Worm (Caenorhabditis elegans): ENCODE data around the gene W02F12.4.
A peak's percentile ranks its signal among the peaks of the same experiment; 100 is the strongest.

Gene W02F12.4

DNA sequence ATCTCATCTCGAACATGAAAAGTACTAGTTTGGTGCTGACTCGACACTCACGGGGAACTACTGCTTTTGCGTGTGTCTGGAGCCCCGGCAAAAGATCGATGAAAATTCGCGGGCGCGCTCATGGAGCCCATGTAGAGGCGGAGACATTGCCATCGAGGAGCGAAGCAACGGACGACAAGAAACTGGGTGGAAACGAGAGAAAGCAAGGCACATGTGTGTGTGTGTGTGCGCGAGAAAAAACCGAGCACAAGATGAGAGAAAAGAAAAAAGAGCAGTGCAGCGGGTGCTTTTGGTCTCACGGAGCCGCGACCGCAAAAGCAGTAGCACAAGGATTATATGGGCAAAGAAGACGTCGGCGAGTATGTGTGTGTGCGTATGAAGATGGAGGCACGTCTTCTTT, 48.0 kb downstream of the W02F12.4 start:
- TF ChIP-seq hlh-17 (GFP tag; optimal IDR thresholded peaks at IDR 0.05; ENCODE audit: borderline replicate concordance) (no peak), unc-98 (GFP tag; IDR thresholded peaks at IDR 0.05) (no peak), lin-14 (GFP tag; optimal IDR thresholded peaks at IDR 0.05) (peak; percentile 84), ceh-63 (GFP tag; optimal IDR thresholded peaks at IDR 0.05) (no peak), rnt-1 (tag; optimal IDR thresholded peaks at IDR 0.05) (peak; percentile 26), ztf-4 (tag; optimal IDR thresholded peaks at IDR 0.05) (no peak), irx-1 (tag; optimal IDR thresholded peaks at IDR 0.05) (no peak), ets-5 (GFP tag; IDR thresholded peaks at IDR 0.05) (no peak), unc-30 (tag; optimal IDR thresholded peaks at IDR 0.05) (no peak), efl-1 (optimal IDR thresholded peaks at IDR 0.05) (peak in 1 of 2 experiments; percentile 30), efl-1 (GFP tag; optimal IDR thresholded peaks at IDR 0.05 in 1 of 2) (peak in 1 of 2 experiments; percentile 3), tlp-1 (tag; optimal IDR thresholded peaks at IDR 0.05) (no peak), elt-3 (tag; optimal IDR thresholded peaks at IDR 0.05) (no peak), nhr-90 (tag; optimal IDR thresholded peaks at IDR 0.05; ENCODE audit: poor library complexity) (no peak), nhr-20 (tag; optimal IDR thresholded peaks at IDR 0.05) (peak; percentile 8), efl-3 (GFP tag; optimal IDR thresholded peaks at IDR 0.05) (no peak), zag-1 (tag; optimal IDR thresholded peaks at IDR 0.05) (no peak), fkh-10 (GFP tag; optimal IDR thresholded peaks at IDR 0.05) (peak; percentile 72), pag-3 (tag; optimal IDR thresholded peaks at IDR 0.05; ENCODE audit: borderline replicate concordance, insufficient read depth) (no peak), lin-13 (GFP tag; optimal IDR thresholded peaks at IDR 0.05) (no peak), nhr-47 (tag; optimal IDR thresholded peaks at IDR 0.05) (peak; percentile 63), snu-23 (GFP tag; optimal IDR thresholded peaks at IDR 0.05) (peak; percentile 43), tbx-2 (tag; optimal IDR thresholded peaks at IDR 0.05) (peak; percentile 53), hlh-4 (tag; optimal IDR thresholded peaks at IDR 0.05) (no peak), blmp-1 (tag; optimal IDR thresholded peaks at IDR 0.05) (no peak), dsc-1 (tag; optimal IDR thresholded peaks at IDR 0.05) (peak; percentile 48), fos-1 (tag; optimal IDR thresholded peaks at IDR 0.05) (peak; percentile 30), mef-2 (tag; optimal IDR thresholded peaks at IDR 0.05) (no peak), unc-86 (tag; optimal IDR thresholded peaks at IDR 0.05) (peak; percentile 57), grh-1 (GFP tag; IDR thresholded peaks at IDR 0.05) (no peak), lin-35 (GFP tag; optimal IDR thresholded peaks at IDR 0.05) (peak in 1 of 2 experiments; percentile 35), snpc-4 (tag; optimal IDR thresholded peaks at IDR 0.05) (peak; percentile 46), nhr-12 (tag; optimal IDR thresholded peaks at IDR 0.05) (no peak), swsn-7 (tag; optimal IDR thresholded peaks at IDR 0.05) (peak; percentile 35), sptf-1 (tag; optimal IDR thresholded peaks at IDR 0.05) (no peak), nhr-84 (tag; optimal IDR thresholded peaks at IDR 0.05) (no peak), pax-3 (tag; optimal IDR thresholded peaks at IDR 0.05) (peak; percentile 22), fkh-8 (tag; optimal IDR thresholded peaks at IDR 0.05) (peak; percentile 82), nhr-71 (tag; optimal IDR thresholded peaks at IDR 0.05) (peak; percentile 41), nhr-19 (GFP tag; conservative IDR thresholded peaks at IDR 0.05) (peak; percentile 26), egl-13 (tag; optimal IDR thresholded peaks at IDR 0.05) (peak; percentile 58), ztf-11 (tag; optimal IDR thresholded peaks at IDR 0.05) (peak in 1 of 2 experiments; percentile 25), xbp-1 (tag; optimal IDR thresholded peaks at IDR 0.05) (peak; percentile 35), ama-1 (optimal IDR thresholded peaks at IDR 0.05) (no peak), ceh-88 (GFP tag; IDR thresholded peaks at IDR 0.05) (no peak), pqm-1 (tag; optimal IDR thresholded peaks at IDR 0.05) (no peak), mep-1 (tag; optimal IDR thresholded peaks at IDR 0.05) (peak; percentile 23), mdl-1 (tag; optimal IDR thresholded peaks at IDR 0.05) (peak in 1 of 2 experiments; percentile 46), isw-1 (GFP tag; IDR thresholded peaks at IDR 0.05) (peak; percentile 36), ces-1 (GFP tag; optimal IDR thresholded peaks at IDR 0.05) (no peak), sox-4 (tag; optimal IDR thresholded peaks at IDR 0.05) (no peak), nhr-28 (tag; optimal IDR thresholded peaks at IDR 0.05) (no peak), jun-1 (tag; optimal IDR thresholded peaks at IDR 0.05) (no peak), dpl-1 (GFP tag; optimal IDR thresholded peaks at IDR 0.05) (peak in 1 of 3 experiments; percentile 41)

Data from whole organism, L1 larva.